Fruit fly (Drosophila melanogaster) ovary, adult (tissue): ENCODE results near the gene CG14963.

ENCODE experiments used
- CG17801 ChIP-seq: fragments of 200-800 bp; optimal IDR thresholded peaks from 2 replicates; lab custom pipeline; 2019; ENCODE audit warnings: missing biosample characterization, mild to moderate bottlenecking, missing genetic modification characterization, moderate library complexity; ENCODE audit not compliant: partially characterized antibody

CG14963 gene

DNA sequence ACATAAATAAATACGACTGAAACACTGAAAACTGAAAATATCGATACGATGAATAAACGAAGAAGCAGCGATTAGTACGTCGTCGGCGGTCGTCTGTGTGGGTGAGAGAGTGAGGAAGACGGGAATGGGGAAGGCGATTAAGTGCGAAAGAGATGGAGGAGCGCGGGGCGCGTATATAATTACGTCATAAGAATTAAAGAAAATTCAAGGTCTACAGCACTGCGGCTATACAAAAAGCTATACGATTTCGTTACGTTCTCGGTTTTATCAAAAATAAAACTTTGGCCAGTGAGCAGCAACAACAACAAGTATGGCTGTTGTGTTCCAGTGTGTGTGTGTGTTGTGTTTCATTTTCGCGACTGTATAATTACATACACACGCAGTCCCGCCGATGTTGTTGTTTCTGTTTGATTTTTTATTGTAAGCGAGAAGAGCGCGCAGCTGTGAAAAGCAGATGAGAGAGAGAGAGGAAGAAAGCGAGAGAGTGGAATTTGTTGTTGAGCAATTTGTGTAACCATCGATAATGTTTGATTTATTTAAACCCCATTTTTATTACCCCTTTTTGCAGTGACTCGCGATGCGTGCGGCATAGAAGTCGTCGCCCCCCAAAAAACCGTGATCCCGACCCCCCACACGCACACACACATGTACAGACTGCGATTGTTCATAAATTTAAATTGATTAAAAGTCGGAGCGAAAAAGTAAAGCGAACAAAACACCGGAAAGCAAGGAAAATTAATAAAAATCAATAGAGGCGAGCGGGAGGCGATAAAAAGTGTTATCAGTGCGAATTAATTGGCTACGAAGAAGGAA is 23.1 kb downstream of the CG14963 start:
- no peak for TF ChIP-seq CG17801 (GFP tag; lab: Kevin White, UChicago)

DNA sequence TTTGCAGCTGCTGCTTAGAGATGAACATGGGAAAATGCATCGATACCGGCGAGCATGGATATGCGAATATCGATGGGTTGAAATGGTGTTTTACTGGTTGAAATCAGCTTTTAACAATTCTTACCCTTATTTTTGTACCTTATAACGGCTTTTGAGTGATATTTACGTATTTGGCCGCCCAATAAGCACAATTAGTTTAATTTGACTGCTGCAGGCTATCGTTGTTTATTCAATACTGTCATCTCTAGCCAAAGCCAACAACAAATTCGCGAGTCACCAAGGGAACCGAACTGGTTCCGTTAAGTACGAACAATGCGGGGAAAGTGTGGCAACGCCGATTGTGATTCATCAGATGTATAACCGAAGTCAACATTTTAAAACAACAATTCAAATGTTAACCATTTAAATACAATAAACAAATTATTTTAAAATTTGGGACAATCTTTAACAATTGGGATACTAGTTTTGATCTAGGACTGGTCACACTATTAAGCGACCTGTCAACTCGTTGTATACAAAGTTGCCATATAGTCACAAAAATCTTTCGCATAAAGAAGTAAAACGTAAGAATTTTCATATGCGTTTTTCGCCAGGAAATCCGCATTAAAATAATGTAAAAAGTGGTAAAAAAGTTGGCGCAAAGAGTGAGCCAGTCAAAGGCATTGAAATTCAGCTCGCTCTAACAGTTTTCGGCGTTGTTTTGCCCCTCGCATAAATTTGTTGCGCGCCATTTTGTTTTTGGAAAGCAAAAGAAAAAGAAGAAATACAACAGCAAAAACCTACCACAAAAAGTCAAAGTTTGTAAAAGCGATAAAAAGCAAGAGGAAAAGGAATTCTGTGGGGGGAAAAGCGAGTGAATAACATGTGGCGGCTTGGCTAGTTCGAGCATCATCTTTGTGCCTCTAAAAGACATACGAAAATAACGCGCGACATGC is 24.0 kb downstream of the CG14963 start, which contains the start of the genes Usp5 and BtbVII:
TSS of gene Usp5 (minus strand) at position 234 of the 935 bp plus-strand sequence.
TSS of gene BtbVII (plus strand) at position 522 of the 935 bp plus-strand sequence.
- TF ChIP-seq CG17801 (GFP tag; lab: Kevin White, UChicago): peak; percentile 7

DNA sequence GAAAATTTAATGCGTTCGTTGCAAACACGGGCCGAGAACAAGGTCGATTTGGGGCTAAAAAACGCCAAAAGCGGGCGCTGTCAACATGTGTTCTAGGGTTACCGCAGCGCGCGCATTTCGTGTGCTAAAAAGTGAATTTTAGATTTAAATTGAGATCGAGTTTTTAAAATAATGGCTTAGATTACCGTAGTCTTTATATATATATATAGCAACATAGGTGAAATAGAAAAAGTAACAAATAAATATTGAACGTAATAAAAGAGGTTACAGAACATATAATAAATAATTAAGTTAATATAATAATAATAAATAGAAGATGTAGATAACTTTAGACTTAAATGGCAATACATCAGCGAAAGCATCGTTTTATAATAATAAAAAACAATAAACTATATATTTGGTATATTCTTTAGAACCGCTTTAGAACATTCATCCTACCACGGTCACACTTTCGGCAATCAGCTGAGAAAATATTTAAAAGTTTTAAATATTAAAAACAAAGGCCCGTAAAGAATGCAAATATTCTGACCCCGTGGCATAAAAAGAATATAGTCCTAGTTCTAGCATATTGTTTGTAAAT is 28.9 kb downstream of the CG14963 start, which contains the start of the genes CG11537 and Alg2:
TSS of gene CG11537 (minus strand) at position 75 of the 580 bp plus-strand sequence.
TSS of gene Alg2 (plus strand) at position 426 of the 580 bp plus-strand sequence.
- TF ChIP-seq CG17801 (GFP tag; lab: Kevin White, UChicago): no peak

DNA sequence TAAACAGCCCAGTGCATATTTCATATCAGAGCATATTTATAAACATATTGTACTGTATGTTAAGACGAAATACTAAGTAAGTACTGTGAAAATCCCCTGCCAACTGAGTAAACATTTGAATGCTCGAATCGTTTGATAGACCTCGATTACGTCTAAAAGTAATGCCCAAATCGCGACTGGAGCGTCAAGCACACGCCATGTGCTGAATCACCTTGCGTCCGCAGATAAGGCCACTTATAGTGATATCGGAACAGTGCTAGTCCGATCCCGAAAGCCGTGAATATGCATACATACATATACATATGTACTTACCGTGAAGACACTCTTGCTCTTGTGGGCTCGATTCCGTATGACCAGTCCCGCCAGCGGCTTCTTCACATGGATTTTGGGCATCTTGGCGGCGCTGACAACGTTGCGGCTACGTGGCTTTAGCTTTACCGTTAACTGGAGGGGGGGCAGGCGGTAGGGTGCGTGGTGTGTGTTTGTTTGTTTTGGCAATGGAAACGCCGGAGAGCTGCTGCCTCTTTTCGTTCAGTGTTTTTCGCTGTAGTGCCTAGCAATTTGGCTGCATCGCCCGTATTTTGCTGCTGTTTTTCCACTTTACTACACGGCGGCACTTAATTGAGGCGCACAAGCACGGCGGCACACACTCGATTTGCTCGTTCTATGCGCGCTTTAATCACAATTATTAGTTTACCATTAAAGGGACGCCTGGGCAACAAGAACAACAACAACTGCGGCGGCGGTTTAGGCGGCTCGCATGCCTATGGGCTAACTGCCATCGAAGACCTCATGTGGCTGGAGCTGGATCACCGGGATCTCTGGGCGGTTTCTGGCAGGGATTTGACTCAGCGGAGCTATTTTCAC is 29.6 kb downstream of the CG14963 start:
- TF ChIP-seq CG17801 (GFP tag; lab: Kevin White, UChicago): no peak

DNA sequence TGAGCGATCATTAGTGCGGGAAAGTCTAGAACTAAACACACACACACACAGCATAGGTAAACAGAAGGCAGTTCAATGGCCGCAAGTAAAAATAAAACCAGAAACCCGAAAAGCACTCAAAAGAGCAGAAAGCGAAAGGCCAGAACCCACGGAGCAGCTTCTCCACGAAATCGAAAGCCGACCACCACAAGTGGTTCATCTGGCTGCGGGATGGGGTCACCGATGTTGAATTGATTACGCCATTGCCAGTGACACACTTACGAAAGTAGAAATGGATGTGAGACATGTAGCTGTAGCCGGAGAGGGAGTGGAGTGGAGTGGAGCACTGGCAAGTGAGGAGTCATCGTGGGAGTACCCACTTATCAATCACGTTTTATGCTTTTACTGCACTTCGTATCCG is 30.9 kb downstream of the CG14963 start:
- no peak for TF ChIP-seq CG17801 (GFP tag; lab: Kevin White, UChicago)

DNA sequence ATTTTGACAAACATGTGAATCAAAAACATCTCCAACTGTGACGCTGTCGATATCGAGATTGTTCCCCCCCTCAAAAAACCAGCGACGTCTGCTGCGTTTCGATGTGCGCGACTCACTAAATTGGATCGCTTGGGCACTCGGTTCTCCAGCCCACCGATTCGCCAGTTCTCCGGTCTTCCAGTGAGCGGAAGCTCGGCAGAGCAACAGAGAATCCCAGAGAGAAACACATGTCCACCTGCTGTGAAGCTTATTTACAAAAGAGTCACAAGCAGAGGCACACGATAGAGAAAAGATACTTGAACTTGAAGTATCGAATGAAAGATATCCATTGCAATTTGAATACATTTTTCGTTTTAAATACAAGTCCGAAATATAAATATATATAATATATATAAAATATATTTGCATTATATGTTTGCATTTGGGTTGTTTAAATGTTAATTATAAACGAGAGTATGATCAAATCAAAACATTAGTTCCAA is 38.2 kb downstream of the CG14963 start:
- no peak for TF ChIP-seq CG17801 (GFP tag; lab: Kevin White, UChicago)

DNA sequence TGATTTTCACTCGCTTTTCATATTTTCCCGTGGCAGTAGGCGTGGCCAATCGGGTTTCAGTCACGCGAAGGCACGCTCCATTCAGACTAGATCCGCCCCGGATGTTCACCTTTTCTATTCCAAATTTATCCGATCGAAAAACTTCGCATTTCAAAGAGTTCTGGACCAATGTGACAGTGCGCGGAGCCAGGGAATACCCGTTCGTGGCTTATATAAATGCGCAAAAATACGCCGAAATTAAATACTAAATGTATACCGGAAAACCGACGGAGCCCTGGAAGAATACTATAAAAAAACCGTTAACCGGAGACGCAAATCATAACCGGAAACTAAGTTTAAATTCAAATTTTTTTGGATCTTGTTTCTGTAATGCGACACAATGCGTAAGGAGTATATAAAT is 44.8 kb downstream of the CG14963 start, which contains the start of gene promL:
TSS of gene promL (minus strand) at position 181 of the 400 bp plus-strand sequence.
- TF ChIP-seq CG17801 (GFP tag; lab: Kevin White, UChicago): peak; percentile 66

DNA sequence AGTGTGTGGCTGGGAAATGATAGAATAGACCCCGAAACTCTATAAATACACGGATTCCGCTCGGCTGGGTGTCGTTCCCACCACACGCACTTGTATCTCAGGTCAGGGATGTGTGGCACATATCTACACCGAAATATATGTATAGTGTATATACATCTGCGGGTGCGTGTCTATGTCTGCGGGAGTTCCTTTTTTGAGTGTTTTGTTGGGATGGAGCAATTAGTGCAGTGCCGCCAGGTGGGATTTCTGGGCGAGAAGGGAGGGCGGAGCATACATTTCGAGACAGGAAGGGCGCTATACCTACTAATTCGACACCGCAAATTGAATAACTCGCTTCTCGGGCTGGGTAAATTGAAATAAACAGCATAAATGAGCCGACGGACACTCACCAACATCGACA is 45.9 kb downstream of the CG14963 start:
- no peak for TF ChIP-seq CG17801 (GFP tag; lab: Kevin White, UChicago)

DNA sequence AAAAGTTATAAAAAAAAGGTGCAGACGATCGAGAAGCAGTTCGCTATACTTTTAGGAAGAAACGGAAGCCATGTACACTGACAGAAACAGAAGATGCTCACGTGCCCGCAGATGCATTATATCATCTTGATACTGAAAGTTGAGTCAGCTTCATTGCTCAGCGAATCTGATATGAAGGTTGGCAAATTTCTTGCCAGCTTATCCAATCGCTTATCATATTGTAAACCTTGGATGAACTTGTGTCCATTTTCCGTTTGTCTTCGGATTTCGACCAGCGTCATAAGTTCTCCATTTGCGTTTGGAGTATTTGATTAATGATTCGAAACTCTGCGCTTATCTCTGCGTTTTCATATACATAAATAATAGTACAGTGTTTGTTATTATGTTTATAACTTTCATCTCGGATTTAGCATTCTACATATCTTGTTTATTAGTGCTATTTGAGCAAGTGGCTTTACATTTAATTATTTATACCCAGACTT is 46.7 kb downstream of the CG14963 start:
- TF ChIP-seq CG17801 (GFP tag; lab: Kevin White, UChicago): no peak

DNA sequence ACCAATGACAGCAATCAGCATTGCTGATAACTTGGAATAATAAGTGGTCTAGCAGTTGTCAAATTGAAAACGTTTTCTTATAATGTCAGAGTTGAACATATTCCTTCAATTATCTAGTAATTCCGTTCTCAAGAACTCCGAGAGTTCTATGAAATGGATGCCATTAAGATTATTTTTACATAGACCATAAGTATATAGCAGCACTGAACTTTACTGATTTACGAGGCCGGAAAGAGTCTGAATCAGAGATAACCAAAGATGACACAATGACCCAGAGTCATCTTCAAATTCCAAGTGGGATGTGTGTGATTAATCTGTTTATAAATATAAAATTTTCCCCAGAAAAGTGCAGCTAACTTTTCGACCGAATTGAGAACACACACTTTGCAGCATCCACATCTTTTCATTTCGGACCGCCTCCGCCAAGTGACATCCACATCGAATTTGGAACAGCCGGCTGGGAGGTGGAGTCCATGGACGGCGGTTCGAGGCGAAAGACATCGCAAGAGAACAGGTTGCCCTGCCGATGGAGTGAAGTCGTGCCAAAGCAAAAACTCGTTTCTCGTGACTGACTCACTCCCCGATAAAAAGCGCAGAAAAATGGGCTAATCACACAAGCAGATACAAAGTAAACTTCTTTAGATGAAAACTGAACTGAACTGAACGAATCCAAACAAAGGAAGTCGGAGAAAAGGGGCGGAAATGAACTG is 47.3 kb downstream of the CG14963 start:
- TF ChIP-seq CG17801 (GFP tag; lab: Kevin White, UChicago): no peak

DNA sequence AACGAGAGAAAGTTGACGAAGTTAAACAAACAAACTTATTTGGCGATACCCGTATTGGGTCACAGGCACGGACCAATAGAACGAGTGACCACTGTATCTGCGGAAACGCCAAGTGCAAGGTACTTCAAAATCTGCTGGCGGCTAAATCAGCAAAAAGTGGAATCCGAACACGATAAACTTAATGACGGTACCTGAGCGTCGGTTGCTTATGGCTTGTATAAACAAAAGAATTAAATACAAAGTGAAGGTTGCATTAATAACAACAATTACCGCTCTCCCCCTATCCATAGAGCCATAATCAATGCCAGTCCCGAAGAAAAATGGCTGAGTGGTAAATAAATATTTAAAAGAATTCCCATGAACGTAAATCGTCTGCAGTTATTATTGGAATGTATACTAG is 47.8 kb downstream of the CG14963 start:
- TF ChIP-seq CG17801 (GFP tag; lab: Kevin White, UChicago): no peak

DNA sequence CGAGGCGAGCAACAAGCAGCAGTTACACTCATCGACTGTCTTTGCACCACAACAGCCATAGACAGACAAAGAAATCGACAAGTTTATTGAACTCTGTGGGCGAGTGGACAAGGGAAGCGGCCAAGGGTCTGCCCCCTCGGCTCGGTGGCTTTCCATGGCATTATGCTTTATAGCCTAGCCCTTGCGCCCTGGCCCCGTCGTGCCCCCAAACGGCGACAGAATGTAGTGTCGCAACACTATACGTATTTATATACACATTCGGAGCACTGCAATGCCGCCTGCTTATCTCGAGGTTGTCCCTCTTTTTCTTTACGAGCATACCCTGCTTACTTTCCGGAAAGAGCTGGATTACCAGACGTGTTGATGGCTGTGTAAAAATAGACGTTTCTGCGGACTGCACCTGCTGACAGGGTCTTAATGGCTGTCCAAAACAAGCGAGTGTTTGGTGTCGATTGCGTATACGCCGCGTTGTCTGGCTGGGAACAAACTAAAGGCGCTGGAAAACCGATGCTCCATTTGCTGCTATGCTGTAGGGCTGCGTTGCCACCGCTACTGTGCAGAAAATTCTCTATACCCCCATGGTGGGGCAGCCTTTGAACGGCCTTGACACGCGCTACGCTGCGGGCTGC is 49.5 kb downstream of the CG14963 start:
- no peak for TF ChIP-seq CG17801 (GFP tag; lab: Kevin White, UChicago)
